Worm (Caenorhabditis elegans) whole organism, L4/young adult: ENCODE measurements around the gene idpp-3.
A peak's percentile ranks its signal among the peaks of the same experiment; 100 is the strongest.

Source experiments
- W03F9.2 ChIP-seq: fragments of 150-350 bp; optimal IDR thresholded peaks from 2 replicates; lab custom pipeline; 2014; ENCODE audit warnings: missing biosample characterization, missing genetic modification characterization
- dao-5 ChIP-seq: sonication (generic microtip); optimal IDR thresholded peaks from 2 replicates; lab custom pipeline; 2016; ENCODE audit warnings: missing genotype, missing genetic modification characterization, moderate library complexity, missing compliant biosample characterization
- him-1 ChIP-seq: sonication (generic microtip); optimal IDR thresholded peaks from 2 replicates; lab custom pipeline; 2016; ENCODE audit warnings: missing genotype, missing genetic modification reagents, missing genetic modification characterization, missing compliant biosample characterization

- TF ChIP-seq him-1 (tag; lab: Kevin White, UChicago) = no peak
- TF ChIP-seq dao-5 (tag; lab: Kevin White, UChicago) = no peak
- peak; percentile 47 for TF ChIP-seq W03F9.2
Measured at ce11 chrX:14978756-14979155, 17.4 kb upstream of the idpp-3 start.
